Worm (Caenorhabditis elegans): ENCODE results near the gene C06A1.7.

Gene C06A1.7

ce11 chrII:10530907-10531306, 33.8 kb upstream of the C06A1.7 start:
- no peak for TF ChIP-seq nhr-76 (tag; optimal IDR thresholded peaks at IDR 0.05)
- no peak for TF ChIP-seq ceh-39 (tag; optimal IDR thresholded peaks at IDR 0.05)
- TF ChIP-seq cnd-1 (tag; optimal IDR thresholded peaks at IDR 0.05) = no peak
- TF ChIP-seq zip-8 (tag; optimal IDR thresholded peaks at IDR 0.05) = no peak
- no peak for TF ChIP-seq elt-1 (tag; optimal IDR thresholded peaks at IDR 0.05; ENCODE audit: borderline replicate concordance, insufficient read depth)
- no peak for TF ChIP-seq pha-4 (tag; optimal IDR thresholded peaks at IDR 0.05)
- TF ChIP-seq nhr-28 (tag; optimal IDR thresholded peaks at IDR 0.05) = no peak
- no peak for TF ChIP-seq hlh-1 (tag; optimal IDR thresholded peaks at IDR 0.05)
- no peak for TF ChIP-seq elt-3 (tag; optimal IDR thresholded peaks at IDR 0.05)
- no peak for TF ChIP-seq bed-3 (GFP tag; optimal IDR thresholded peaks at IDR 0.05)
- no peak for TF ChIP-seq nhr-12 (tag; optimal IDR thresholded peaks at IDR 0.05)
- no peak for TF ChIP-seq ham-2 (GFP tag; optimal IDR thresholded peaks at IDR 0.05)
- TF ChIP-seq sem-2 (GFP tag; optimal IDR thresholded peaks at IDR 0.05) = no peak
- TF ChIP-seq tbx-8 (GFP tag; optimal IDR thresholded peaks at IDR 0.05) = no peak
- no peak for TF ChIP-seq unc-62 (GFP tag; optimal IDR thresholded peaks at IDR 0.05)
- no peak for TF ChIP-seq ces-1 (GFP tag; optimal IDR thresholded peaks at IDR 0.05)
- no peak for TF ChIP-seq M03D4.4 (tag; optimal IDR thresholded peaks at IDR 0.05)
- TF ChIP-seq mep-1 (tag; optimal IDR thresholded peaks at IDR 0.05) = no peak
- no peak for TF ChIP-seq nhr-2 (tag; optimal IDR thresholded peaks at IDR 0.05)
- TF ChIP-seq blmp-1 (tag; optimal IDR thresholded peaks at IDR 0.05) = no peak

ce11 chrII:10531604-10532003, 33.1 kb upstream of the C06A1.7 start:
- TF ChIP-seq cnd-1 (tag; optimal IDR thresholded peaks at IDR 0.05) (no peak), mab-5 (tag; optimal IDR thresholded peaks at IDR 0.05) (no peak), ceh-39 (tag; optimal IDR thresholded peaks at IDR 0.05) (no peak), drap-1 (GFP tag; optimal IDR thresholded peaks at IDR 0.05) (no peak)

DNA sequence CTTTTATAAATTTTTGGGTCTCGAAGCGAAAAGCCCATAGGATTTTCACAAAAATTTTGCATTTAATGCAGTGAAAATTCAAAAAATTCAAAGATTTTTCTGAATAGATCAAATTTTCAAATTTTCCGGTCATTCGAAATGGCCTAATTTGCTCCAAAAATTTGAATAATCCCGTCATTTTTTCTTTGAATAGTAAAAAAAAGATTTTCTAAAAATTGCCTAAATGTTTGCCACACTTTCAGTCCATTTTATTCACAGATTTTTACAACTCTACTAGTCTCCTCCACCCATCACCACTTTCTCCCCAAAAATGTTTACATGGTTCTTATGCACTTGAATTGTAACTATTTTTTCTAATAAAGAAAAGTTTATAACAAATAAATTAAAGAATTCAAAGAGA, 30.7 kb upstream of the C06A1.7 start:
- TF ChIP-seq nhr-12 (tag; optimal IDR thresholded peaks at IDR 0.05) (no peak), unc-120 (tag; optimal IDR thresholded peaks at IDR 0.05; ENCODE audit: poor library complexity, severe bottlenecking) (no peak), hlh-1 (tag; optimal IDR thresholded peaks at IDR 0.05) (no peak)

DNA sequence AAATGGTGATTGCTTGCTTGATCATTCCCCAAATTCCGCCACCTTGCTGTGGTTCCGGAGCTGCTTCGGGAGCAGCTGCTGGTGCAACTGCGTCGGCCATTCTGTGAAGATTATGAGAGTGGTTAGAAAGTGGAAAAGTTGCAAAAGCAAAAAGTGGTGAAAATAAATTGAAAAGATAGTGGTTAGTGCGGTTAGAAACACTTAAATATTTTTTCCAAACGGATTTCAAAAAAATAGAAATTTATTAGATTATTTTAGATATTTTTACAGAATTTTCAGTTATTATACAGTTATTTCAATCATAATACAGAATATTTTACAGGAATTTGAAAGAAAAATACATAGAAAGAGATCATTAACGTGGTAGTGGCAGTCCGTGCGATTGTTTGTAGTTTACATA, 27.1 kb upstream of the C06A1.7 start, which contains the start of gene R166.2:
Gene R166.2 (minus strand): TSS at position 101 of the 400 bp plus-strand sequence.
- TF ChIP-seq ham-2 (GFP tag; optimal IDR thresholded peaks at IDR 0.05) (no peak), sptf-1 (tag; optimal IDR thresholded peaks at IDR 0.05) (no peak), elt-3 (tag; optimal IDR thresholded peaks at IDR 0.05) (no peak), unc-62 (GFP tag; optimal IDR thresholded peaks at IDR 0.05) (no peak), elt-1 (tag; optimal IDR thresholded peaks at IDR 0.05; ENCODE audit: borderline replicate concordance, insufficient read depth) (no peak), mab-5 (tag; optimal IDR thresholded peaks at IDR 0.05) (no peak), nhr-237 (tag; optimal IDR thresholded peaks at IDR 0.05) (no peak), M03D4.4 (tag; optimal IDR thresholded peaks at IDR 0.05) (no peak), mep-1 (tag; optimal IDR thresholded peaks at IDR 0.05) (no peak), lin-13 (tag; optimal IDR thresholded peaks at IDR 0.05) (no peak), zip-8 (tag; optimal IDR thresholded peaks at IDR 0.05) (no peak), blmp-1 (tag; optimal IDR thresholded peaks at IDR 0.05) (no peak)

- no peak for TF ChIP-seq cnd-1 (tag; optimal IDR thresholded peaks at IDR 0.05)
- TF ChIP-seq hlh-1 (tag; optimal IDR thresholded peaks at IDR 0.05) = no peak
- TF ChIP-seq ceh-39 (tag; optimal IDR thresholded peaks at IDR 0.05) = no peak
These were observed 26.7 kb upstream of the C06A1.7 start for ce11 chrII:10537988-10538387.

- TF ChIP-seq mep-1 (tag; optimal IDR thresholded peaks at IDR 0.05) = no peak
These were observed 25.5 kb upstream of the C06A1.7 start, which contains the start of gene R166.3 for ce11 chrII:10539232-10539631. TSS of gene R166.3 (minus strand) at chrII:10539332.

ce11 chrII:10541923-10542486, 22.7 kb upstream of the C06A1.7 start, which contains the start of gene pro-1:
TSS of gene pro-1 (minus strand) at chrII:10541996.
- TF ChIP-seq nhr-2 (tag; optimal IDR thresholded peaks at IDR 0.05) (no peak), mls-2 (tag; optimal IDR thresholded peaks at IDR 0.05) (no peak), nhr-28 (tag; optimal IDR thresholded peaks at IDR 0.05) (no peak), unc-62 (GFP tag; optimal IDR thresholded peaks at IDR 0.05) (peak; percentile 41), blmp-1 (tag; optimal IDR thresholded peaks at IDR 0.05) (no peak), elt-3 (tag; optimal IDR thresholded peaks at IDR 0.05) (no peak), unc-120 (tag; optimal IDR thresholded peaks at IDR 0.05; ENCODE audit: poor library complexity, severe bottlenecking) (no peak), nhr-76 (tag; optimal IDR thresholded peaks at IDR 0.05) (no peak), sptf-1 (tag; optimal IDR thresholded peaks at IDR 0.05) (peak; percentile 77), nhr-12 (tag; optimal IDR thresholded peaks at IDR 0.05) (no peak), ham-2 (GFP tag; optimal IDR thresholded peaks at IDR 0.05) (no peak), tbx-8 (GFP tag; optimal IDR thresholded peaks at IDR 0.05) (no peak), lin-13 (tag; optimal IDR thresholded peaks at IDR 0.05) (no peak), M03D4.4 (tag; optimal IDR thresholded peaks at IDR 0.05) (peak; percentile 45), flh-1 (GFP tag; optimal IDR thresholded peaks at IDR 0.05) (no peak), drap-1 (GFP tag; optimal IDR thresholded peaks at IDR 0.05) (no peak), pha-4 (tag; optimal IDR thresholded peaks at IDR 0.05) (peak; percentile 5), ztf-11 (tag; optimal IDR thresholded peaks at IDR 0.05) (peak; percentile 16), cnd-1 (tag; optimal IDR thresholded peaks at IDR 0.05) (no peak), ces-1 (GFP tag; optimal IDR thresholded peaks at IDR 0.05) (peak; percentile 46), snpc-4 (tag; optimal IDR thresholded peaks at IDR 0.05) (no peak), mep-1 (tag; optimal IDR thresholded peaks at IDR 0.05) (peak; percentile 21), lin-32 (GFP tag; optimal IDR thresholded peaks at IDR 0.05) (no peak), bed-3 (GFP tag; optimal IDR thresholded peaks at IDR 0.05) (peak; percentile 27), nhr-237 (tag; optimal IDR thresholded peaks at IDR 0.05) (peak; percentile 52), lsy-2 (tag; optimal IDR thresholded peaks at IDR 0.05) (peak; percentile 55), ceh-83 (GFP tag; optimal IDR thresholded peaks at IDR 0.05) (peak; percentile 43), sem-2 (GFP tag; optimal IDR thresholded peaks at IDR 0.05) (peak; percentile 14)
